Worm (Caenorhabditis elegans) whole organism, L3 larva: ENCODE results near the gene T05A7.11.

Experiments used
- R02D3.7 ChIP-seq: fragments of 150-350 bp; optimal IDR thresholded peaks from 2 replicates; lab custom pipeline; 2014; ENCODE audit warnings: missing biosample characterization, missing genetic modification characterization
- egl-5 ChIP-seq: fragments of 150-350 bp; optimal IDR thresholded peaks from 2 replicates; lab custom pipeline; 2017; ENCODE audit warnings: missing biosample characterization, missing genetic modification reagents, missing genetic modification characterization, inconsistent platforms
- elt-2 ChIP-seq: sonication (generic microtip); optimal IDR thresholded peaks from 2 replicates; lab custom pipeline; 2016; ENCODE audit warnings: missing genetic modification reagents, mild to moderate bottlenecking, missing genetic modification characterization, missing compliant biosample characterization
- elt-3 ChIP-seq, 3 experiments: fragments of 150-350 bp in 1 of 3; sonication (generic microtip) in 2 of 3; optimal IDR thresholded peaks; 2 replicates in 2 of 3; 4 replicates in 1 of 3; lab custom pipeline; 2014 to 2017; ENCODE audit warnings: missing biosample characterization in 3 of 3, missing genetic modification characterization in 3 of 3
- fkh-10 ChIP-seq: sonication (generic microtip); optimal IDR thresholded peaks from 2 replicates; lab custom pipeline; 2017; ENCODE audit warnings: missing biosample characterization, missing genetic modification reagents, missing genetic modification characterization
- fos-1 ChIP-seq: fragments of 150-350 bp; optimal IDR thresholded peaks from 2 replicates; lab custom pipeline; 2014; ENCODE audit warnings: missing biosample characterization, missing genetic modification characterization
- lin-15B ChIP-seq: fragments of 150-350 bp; optimal IDR thresholded peaks from 2 replicates; lab custom pipeline; 2014; ENCODE audit warnings: missing biosample characterization, missing genetic modification characterization
- nhr-237 ChIP-seq: fragments of 150-350 bp; optimal IDR thresholded peaks from 2 replicates; lab custom pipeline; 2014; ENCODE audit warnings: missing biosample characterization, missing genetic modification characterization
- snpc-4 ChIP-seq: fragments of 150-350 bp; optimal IDR thresholded peaks from 2 replicates; lab custom pipeline; 2014; ENCODE audit warnings: missing biosample characterization, missing genetic modification characterization

DNA sequence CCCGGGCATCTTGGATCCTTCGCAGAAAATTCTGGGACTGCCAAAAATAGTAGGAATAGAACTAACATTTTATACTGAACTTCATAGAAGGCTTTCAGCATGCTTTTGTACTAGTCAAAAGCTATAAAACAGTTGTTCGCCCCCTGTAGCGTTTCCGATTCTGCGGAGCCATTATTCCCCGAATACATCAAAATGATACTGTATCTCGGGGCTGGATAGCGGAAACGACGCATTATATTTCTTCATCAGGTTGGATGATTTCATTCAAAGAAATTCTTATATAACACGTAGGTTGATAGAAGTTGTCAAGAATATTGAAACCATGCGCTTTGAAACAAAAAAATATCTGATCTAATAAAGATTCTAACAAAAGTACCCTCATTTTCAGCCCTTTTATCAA lies 47.3 kb downstream of the T05A7.11 start, which contains the start of gene clec-137:
- TF ChIP-seq snpc-4 (tag; lab: Kevin White, UChicago), result no peak
- TF ChIP-seq elt-2 (tag; lab: Kevin White, UChicago), result no peak
- TF ChIP-seq nhr-237 (tag; lab: Kevin White, UChicago), result no peak
- TF ChIP-seq R02D3.7 (tag; lab: Kevin White, UChicago), result no peak
- TF ChIP-seq elt-3 (tag; optimal IDR thresholded peaks at IDR 0.05; lab: Kevin White, UChicago), result no peak
- no peak for TF ChIP-seq fkh-10 (GFP tag; lab: Kevin White, UChicago)
- no peak for TF ChIP-seq egl-5 (tag; lab: Kevin White, UChicago)
- TF ChIP-seq fos-1 (tag; lab: Kevin White, UChicago), result no peak
- TF ChIP-seq lin-15B (tag; lab: Kevin White, UChicago), result no peak
